Worm (Caenorhabditis elegans) whole organism, late embryonic: ENCODE data around the gene Y49F6B.9.

Experiments used
- C38D4.7 ChIP-seq: fragments of 200-800 bp; sonication (Bioruptor generic); optimal IDR thresholded peaks from 2 replicates; lab custom pipeline; 2018; ENCODE audit warnings: mild to moderate bottlenecking, missing genetic modification characterization, moderate library complexity, missing compliant biosample characterization
- F13H6.1 ChIP-seq: sonication (generic microtip); optimal IDR thresholded peaks from 2 replicates; lab custom pipeline; 2016; ENCODE audit warnings: missing genetic modification characterization, missing compliant biosample characterization
- K02D7.2 ChIP-seq: sonication (generic microtip); optimal IDR thresholded peaks from 2 replicates; lab custom pipeline; 2017; ENCODE audit warnings: mild to moderate bottlenecking, missing genetic modification characterization, missing compliant biosample characterization
- T23F11.4 ChIP-seq: fragments of 200-800 bp; sonication (Bioruptor generic); optimal IDR thresholded peaks from 2 replicates; lab custom pipeline; 2018; ENCODE audit warnings: mild to moderate bottlenecking, missing genetic modification characterization, missing compliant biosample characterization
- ahr-1 ChIP-seq: sonication (generic microtip); optimal IDR thresholded peaks from 2 replicates; lab custom pipeline; 2016; ENCODE audit warnings: missing genetic modification characterization, missing compliant biosample characterization
- ceh-18 ChIP-seq: sonication (generic microtip); optimal IDR thresholded peaks from 2 replicates; lab custom pipeline; 2016; ENCODE audit warnings: missing genetic modification characterization, missing compliant biosample characterization
- ceh-19 ChIP-seq: fragments of 200-800 bp; sonication (Bioruptor generic); optimal IDR thresholded peaks from 2 replicates; lab custom pipeline; 2018; ENCODE audit warnings: mild to moderate bottlenecking, missing genetic modification characterization, missing compliant biosample characterization
- ceh-2 ChIP-seq: sonication (generic microtip); optimal IDR thresholded peaks from 2 replicates; lab custom pipeline; 2016; ENCODE audit warnings: missing genotype, missing genetic modification characterization, missing compliant biosample characterization
- ceh-22 ChIP-seq: sonication (generic microtip); optimal IDR thresholded peaks from 2 replicates; lab custom pipeline; 2017; ENCODE audit warnings: missing biosample characterization, missing genetic modification characterization
- ceh-31 ChIP-seq: sonication (generic microtip); optimal IDR thresholded peaks from 2 replicates; lab custom pipeline; 2016; ENCODE audit warnings: missing genetic modification characterization, missing compliant biosample characterization
- ceh-34 ChIP-seq: sonication (generic microtip); optimal IDR thresholded peaks from 2 replicates; lab custom pipeline; 2016; ENCODE audit warnings: mild to moderate bottlenecking, missing genetic modification characterization, missing compliant biosample characterization
- ceh-6 ChIP-seq: fragments of 200-800 bp; sonication (Bioruptor generic); optimal IDR thresholded peaks from 2 replicates; lab custom pipeline; 2018; ENCODE audit warnings: mild to moderate bottlenecking, missing genetic modification characterization, missing compliant biosample characterization
- che-1 ChIP-seq: sonication (generic microtip); optimal IDR thresholded peaks from 2 replicates; lab custom pipeline; 2016; ENCODE audit warnings: mild to moderate bottlenecking, missing genetic modification characterization, missing compliant biosample characterization
- dmd-4 ChIP-seq: sonication (generic microtip); optimal IDR thresholded peaks from 2 replicates; lab custom pipeline; 2016; ENCODE audit warnings: borderline replicate concordance, missing genetic modification characterization, missing compliant biosample characterization
- dve-1 ChIP-seq: sonication (generic microtip); optimal IDR thresholded peaks from 2 replicates; lab custom pipeline; 2017; ENCODE audit warnings: antibody characterized with exemption, mild to moderate bottlenecking, missing genetic modification characterization, missing compliant biosample characterization
- elt-2 ChIP-seq: sonication (generic microtip); optimal IDR thresholded peaks from 2 replicates; lab custom pipeline; 2016; ENCODE audit warnings: missing genetic modification reagents, missing genetic modification characterization, missing compliant biosample characterization
- elt-4 ChIP-seq: sonication (generic microtip); optimal IDR thresholded peaks from 2 replicates; lab custom pipeline; 2016; ENCODE audit warnings: missing genetic modification characterization, missing compliant biosample characterization
- eyg-1 ChIP-seq: sonication (generic microtip); optimal IDR thresholded peaks from 2 replicates; lab custom pipeline; 2016; ENCODE audit warnings: missing genotype, missing genetic modification characterization, missing compliant biosample characterization
- hlh-13 ChIP-seq: fragments of 200-800 bp; sonication (Bioruptor generic); optimal IDR thresholded peaks from 2 replicates; lab custom pipeline; 2018; ENCODE audit warnings: mild to moderate bottlenecking, missing genetic modification characterization, missing compliant biosample characterization
- hlh-15 ChIP-seq: sonication (generic microtip); optimal IDR thresholded peaks from 2 replicates; lab custom pipeline; 2016; ENCODE audit warnings: missing genetic modification characterization, missing compliant biosample characterization
- hlh-6 ChIP-seq: sonication (generic microtip); optimal IDR thresholded peaks from 2 replicates; lab custom pipeline; 2016; ENCODE audit warnings: missing genotype, missing genetic modification characterization, missing compliant biosample characterization
- hlh-8 ChIP-seq: sonication (generic microtip); optimal IDR thresholded peaks from 2 replicates; lab custom pipeline; 2016; ENCODE audit warnings: missing genotype, missing genetic modification characterization, missing compliant biosample characterization
- lim-6 ChIP-seq: sonication (generic microtip); optimal IDR thresholded peaks from 2 replicates; lab custom pipeline; 2016; ENCODE audit warnings: missing genetic modification characterization, missing compliant biosample characterization
- lin-11 ChIP-seq: fragments of 200-800 bp; sonication (Bioruptor generic); optimal IDR thresholded peaks from 2 replicates; lab custom pipeline; 2018; ENCODE audit warnings: mild to moderate bottlenecking, missing genetic modification characterization, missing compliant biosample characterization
- mec-3 ChIP-seq: sonication (generic microtip); optimal IDR thresholded peaks from 2 replicates; lab custom pipeline; 2016; ENCODE audit warnings: borderline replicate concordance, missing genetic modification characterization, missing compliant biosample characterization
- nfya-1 ChIP-seq: sonication (generic microtip); optimal IDR thresholded peaks from 2 replicates; lab custom pipeline; 2017; ENCODE audit warnings: missing genetic modification characterization, mild to moderate bottlenecking, missing compliant biosample characterization, antibody characterized with exemption, moderate library complexity
- nhr-11 ChIP-seq: fragments of 150-350 bp; optimal IDR thresholded peaks from 2 replicates; lab custom pipeline; 2014; ENCODE audit warnings: missing biosample characterization, missing genetic modification characterization
- odd-2 ChIP-seq: sonication (generic microtip); optimal IDR thresholded peaks from 2 replicates; lab custom pipeline; 2017; ENCODE audit warnings: antibody characterized with exemption, mild to moderate bottlenecking, missing genetic modification characterization, missing compliant biosample characterization
- pat-9 ChIP-seq: fragments of 200-800 bp; sonication (Bioruptor generic); optimal IDR thresholded peaks from 2 replicates; lab custom pipeline; 2018; ENCODE audit warnings: mild to moderate bottlenecking, missing genetic modification characterization, moderate library complexity, missing compliant biosample characterization
- pax-1 ChIP-seq: fragments of 150-350 bp; optimal IDR thresholded peaks from 2 replicates; lab custom pipeline; 2014; ENCODE audit warnings: missing biosample characterization, missing genetic modification characterization
- pha-2 ChIP-seq: sonication (generic microtip); optimal IDR thresholded peaks from 2 replicates; lab custom pipeline; 2017; ENCODE audit warnings: mild to moderate bottlenecking, missing genetic modification characterization, missing compliant biosample characterization
- pha-4 ChIP-seq: fragments of 150-350 bp; optimal IDR thresholded peaks from 2 replicates; lab custom pipeline; 2018; ENCODE audit warnings: missing biosample characterization, missing genetic modification reagents, missing genetic modification characterization
- pqm-1 ChIP-seq: sonication (generic microtip); optimal IDR thresholded peaks from 2 replicates; lab custom pipeline; 2016; ENCODE audit warnings: missing genetic modification characterization, missing compliant biosample characterization
- pros-1 ChIP-seq: fragments of 150-350 bp; optimal IDR thresholded peaks from 2 replicates; lab custom pipeline; 2014; ENCODE audit warnings: missing biosample characterization, missing genetic modification reagents, missing genetic modification characterization
- rnt-1 ChIP-seq: sonication (generic microtip); optimal IDR thresholded peaks from 2 replicates; lab custom pipeline; 2016; ENCODE audit warnings: missing genetic modification characterization, missing compliant biosample characterization
- sox-2 ChIP-seq: fragments of 200-800 bp; sonication (Bioruptor generic); IDR thresholded peaks from 2 replicates; pipeline ENCODE4 v1.3.6; 2022; ENCODE audit warnings: missing genetic modification reagents, missing genetic modification characterization, missing compliant biosample characterization
- tbx-2 ChIP-seq: sonication (generic microtip); optimal IDR thresholded peaks from 2 replicates; lab custom pipeline; 2016; ENCODE audit warnings: missing genetic modification characterization, missing compliant biosample characterization
- ttx-3 ChIP-seq: sonication (generic microtip); optimal IDR thresholded peaks from 2 replicates; lab custom pipeline; 2016; ENCODE audit warnings: missing genetic modification reagents, missing genetic modification characterization, missing compliant biosample characterization
- unc-3 ChIP-seq, 2 experiments: fragments of 200-800 bp in 1 of 2; sonication (Bioruptor generic) in 1 of 2; sonication (generic microtip) in 1 of 2; conservative IDR thresholded peaks in 1 of 2; optimal IDR thresholded peaks in 1 of 2; 2 replicates each; pipeline versions ENCODE4 v1.3.6 to Lab custom; 2016 to 2022; ENCODE audit warnings: missing compliant biosample characterization in 2 of 2, missing genetic modification characterization in 2 of 2, missing genetic modification reagents in 1 of 2
- unc-42 ChIP-seq: sonication (generic microtip); optimal IDR thresholded peaks from 2 replicates; lab custom pipeline; 2016; ENCODE audit warnings: missing genotype, missing genetic modification characterization, missing compliant biosample characterization
- unc-55 ChIP-seq: sonication (generic microtip); optimal IDR thresholded peaks from 2 replicates; lab custom pipeline; 2017; ENCODE audit warnings: missing biosample characterization, missing genetic modification reagents, missing genetic modification characterization
- zip-5 ChIP-seq: sonication (generic microtip); optimal IDR thresholded peaks from 2 replicates; lab custom pipeline; 2016; ENCODE audit warnings: missing genetic modification characterization, missing compliant biosample characterization
- ztf-16 ChIP-seq: sonication (generic microtip); optimal IDR thresholded peaks from 2 replicates; lab custom pipeline; 2017; ENCODE audit warnings: missing genetic modification characterization, missing compliant biosample characterization

The Y49F6B.9 gene

DNA sequence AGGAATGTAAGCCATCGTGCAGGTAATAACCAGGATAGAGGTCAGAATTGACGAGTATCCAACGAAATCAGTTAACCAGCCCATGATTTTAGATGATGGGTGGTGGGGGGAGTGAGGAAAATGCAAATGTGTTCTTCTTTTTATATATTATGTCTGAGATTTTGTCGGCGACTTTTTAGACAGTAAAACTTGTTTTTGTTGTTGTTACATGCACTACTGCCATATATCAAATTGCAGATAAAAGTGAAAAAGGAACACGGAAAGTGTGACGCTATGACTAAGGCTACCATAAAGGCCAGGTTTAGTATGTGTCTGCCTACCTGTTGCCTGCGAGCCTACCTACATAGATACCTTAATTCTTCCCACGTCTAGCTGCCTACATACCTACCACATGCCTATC, 24.9 kb upstream of the Y49F6B.9 start, which contains the start of gene col-72:
Gene col-72 (minus strand): TSS at position 101 of the 400 bp plus-strand sequence.
- TF ChIP-seq eyg-1 (tag; lab: Kevin White, UChicago) (no peak), odd-2 (no peak), pha-2 (tag; lab: Kevin White, UChicago) (no peak), ceh-31 (tag; lab: Kevin White, UChicago) (no peak), T23F11.4 (GFP tag; lab: Kevin White, UChicago) (no peak), nfya-1 (tag; lab: Kevin White, UChicago) (no peak), dve-1 (tag; lab: Kevin White, UChicago) (no peak), pax-1 (tag; lab: Kevin White, UChicago) (no peak), unc-3 (GFP tag; conservative IDR thresholded peaks at IDR 0.05; lab: Robert Waterston, UW) (no peak), unc-3 (tag; optimal IDR thresholded peaks at IDR 0.05; lab: Kevin White, UChicago) (no peak), hlh-8 (tag; lab: Kevin White, UChicago) (no peak), zip-5 (no peak), mec-3 (tag; lab: Kevin White, UChicago) (no peak), unc-55 (GFP tag; lab: Kevin White, UChicago) (no peak), ceh-19 (GFP tag; lab: Kevin White, UChicago) (no peak), ceh-2 (no peak)

DNA sequence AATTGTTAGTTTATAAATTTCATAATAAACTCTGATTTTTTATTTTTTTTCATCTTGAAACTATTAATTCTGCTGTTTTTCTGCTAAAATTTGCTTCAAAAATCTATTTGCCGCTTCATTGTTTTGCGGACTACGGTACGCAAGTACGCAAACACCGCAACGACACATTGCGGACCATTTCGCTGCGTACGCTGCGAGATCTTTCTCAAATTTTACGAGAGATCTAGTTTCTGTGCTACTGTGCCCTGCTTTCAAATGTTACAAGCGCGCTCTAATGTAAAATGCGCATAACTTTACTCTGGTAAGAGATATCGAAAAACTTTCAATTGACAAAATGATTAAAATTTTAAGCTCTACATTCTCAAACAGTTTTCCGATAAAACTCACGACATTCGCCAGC, 24.4 kb upstream of the Y49F6B.9 start:
- TF ChIP-seq sox-2 (GFP tag; lab: Robert Waterston, UW) (peak; percentile 41; the same call in 1 of the 2 replicates), unc-42 (peak; percentile 27), ceh-18 (peak; percentile 41), nfya-1 (tag; lab: Kevin White, UChicago) (peak; percentile 50), tbx-2 (tag; lab: Kevin White, UChicago) (peak; percentile 18), ceh-31 (tag; lab: Kevin White, UChicago) (peak; percentile 13), ceh-34 (peak; percentile 81)

ce11 chrII:3520988-3521850, 22.0 kb upstream of the Y49F6B.9 start, which contains the start of gene W09G10.9:
Gene W09G10.9, plus strand, starts transcription at chrII:3521800.
- TF ChIP-seq tbx-2 (tag; lab: Kevin White, UChicago): peak; percentile 80
- peak; percentile 57 for TF ChIP-seq ztf-16 (tag; lab: Kevin White, UChicago)
- peak; percentile 73 for TF ChIP-seq pat-9 (tag; lab: Kevin White, UChicago)
- peak; percentile 77 for TF ChIP-seq hlh-6 (tag; lab: Kevin White, UChicago)
- peak; percentile 74 for TF ChIP-seq che-1 (tag; lab: Kevin White, UChicago)
- peak; percentile 39 for TF ChIP-seq ceh-31 (tag; lab: Kevin White, UChicago)
- no peak for TF ChIP-seq odd-2
- peak; percentile 54 for TF ChIP-seq hlh-13 (GFP tag; lab: Kevin White, UChicago)
- TF ChIP-seq ceh-6 (GFP tag; lab: Kevin White, UChicago): peak; percentile 83
- peak; percentile 68 for TF ChIP-seq ttx-3
- TF ChIP-seq lim-6 (tag; lab: Kevin White, UChicago): no peak
- peak; percentile 46 for TF ChIP-seq ahr-1 (tag; lab: Kevin White, UChicago)
- peak; percentile 77 for TF ChIP-seq pha-2 (tag; lab: Kevin White, UChicago)
- TF ChIP-seq pqm-1 (tag; lab: Kevin White, UChicago): no peak
- TF ChIP-seq mec-3 (tag; lab: Kevin White, UChicago): no peak
- TF ChIP-seq C38D4.7 (GFP tag; lab: Kevin White, UChicago): peak; percentile 63
- peak; percentile 63 for TF ChIP-seq rnt-1 (tag; lab: Kevin White, UChicago)
- no peak for TF ChIP-seq unc-55 (GFP tag; lab: Kevin White, UChicago)
- peak; percentile 79 for TF ChIP-seq lin-11 (tag; lab: Kevin White, UChicago)
- TF ChIP-seq unc-3 (GFP tag; conservative IDR thresholded peaks at IDR 0.05; lab: Robert Waterston, UW): peak; percentile 90
- TF ChIP-seq unc-3 (tag; optimal IDR thresholded peaks at IDR 0.05; lab: Kevin White, UChicago): peak; percentile 71
- TF ChIP-seq F13H6.1 (tag; lab: Kevin White, UChicago): no peak
- peak; percentile 70 for TF ChIP-seq dmd-4 (tag; lab: Kevin White, UChicago)
- no peak for TF ChIP-seq nhr-11
- peak; percentile 73 for TF ChIP-seq ceh-18
- TF ChIP-seq ceh-2: peak; percentile 50
- TF ChIP-seq zip-5: peak; percentile 51
- TF ChIP-seq pha-4 (tag; lab: Kevin White, UChicago): no peak
- TF ChIP-seq elt-4 (tag; lab: Kevin White, UChicago): no peak
- peak; percentile 56 for TF ChIP-seq K02D7.2
- TF ChIP-seq hlh-15 (tag; lab: Kevin White, UChicago): peak; percentile 49
- TF ChIP-seq pros-1 (tag; lab: Kevin White, UChicago): no peak
- peak; percentile 77 for TF ChIP-seq ceh-19 (GFP tag; lab: Kevin White, UChicago)
- TF ChIP-seq ceh-22: peak; percentile 59
- no peak for TF ChIP-seq hlh-8 (tag; lab: Kevin White, UChicago)
- peak; percentile 84 for TF ChIP-seq elt-2 (tag; lab: Kevin White, UChicago)
